Worm (Caenorhabditis elegans) whole organism, L1 larva: ENCODE measurements around the gene F01G12.18.

Source experiments
- Y116A8C.19 ChIP-seq: sonication (generic microtip); optimal IDR thresholded peaks from 2 replicates; lab custom pipeline; 2016; ENCODE audit warnings: missing compliant biosample characterization, missing genetic modification characterization, borderline replicate concordance
- efl-3 ChIP-seq: fragments of 200-800 bp; sonication (Bioruptor generic); optimal IDR thresholded peaks from 2 replicates; lab custom pipeline; 2018; ENCODE audit warnings: mild to moderate bottlenecking, missing genetic modification characterization, missing compliant biosample characterization
- elt-2 ChIP-seq: sonication (generic microtip); optimal IDR thresholded peaks from 2 replicates; lab custom pipeline; 2016; ENCODE audit warnings: missing genetic modification characterization, mild to moderate bottlenecking, inconsistent platforms, missing compliant biosample characterization, missing genetic modification reagents
- hlh-17 ChIP-seq: fragments of 200-800 bp; sonication (Bioruptor generic); optimal IDR thresholded peaks from 2 replicates; lab custom pipeline; 2018; ENCODE audit warnings: missing genetic modification characterization, mild to moderate bottlenecking, missing compliant biosample characterization, moderate library complexity, borderline replicate concordance
- lin-13 ChIP-seq: fragments of 150-350 bp; optimal IDR thresholded peaks from 2 replicates; lab custom pipeline; 2014; ENCODE audit warnings: missing biosample characterization, missing genetic modification reagents, missing genetic modification characterization
- mef-2 ChIP-seq: fragments of 150-350 bp; optimal IDR thresholded peaks from 2 replicates; lab custom pipeline; 2014; ENCODE audit warnings: missing biosample characterization, missing genetic modification characterization
- nhr-11 ChIP-seq: fragments of 150-350 bp; optimal IDR thresholded peaks from 2 replicates; lab custom pipeline; 2014; ENCODE audit warnings: missing biosample characterization, missing genetic modification characterization
- nhr-20 ChIP-seq: sonication (generic microtip); optimal IDR thresholded peaks from 2 replicates; lab custom pipeline; 2016; ENCODE audit warnings: mild to moderate bottlenecking, missing genetic modification characterization, missing compliant biosample characterization
- nhr-90 ChIP-seq: sonication (generic microtip); optimal IDR thresholded peaks from 2 replicates; lab custom pipeline; 2016; ENCODE audit warnings: mild to moderate bottlenecking, missing genetic modification characterization, missing compliant biosample characterization; ENCODE audit not compliant: poor library complexity
- tlp-1 ChIP-seq: fragments of 150-350 bp; optimal IDR thresholded peaks from 2 replicates; lab custom pipeline; 2014; ENCODE audit warnings: missing biosample characterization, missing genetic modification characterization

Gene F01G12.18

ce11 chrX:16349019-16349418 is 49.3 kb downstream of the F01G12.18 start (continued):
- TF ChIP-seq nhr-20 (tag; lab: Kevin White, UChicago) (peak; percentile 75), tlp-1 (no peak), Y116A8C.19 (tag; lab: Kevin White, UChicago) (no peak), mef-2 (tag; lab: Kevin White, UChicago) (no peak), hlh-17 (no peak), efl-3 (GFP tag; lab: Kevin White, UChicago) (no peak), lin-13 (GFP tag; lab: Kevin White, UChicago) (no peak), elt-2 (tag; lab: Kevin White, UChicago) (peak; percentile 93), nhr-11 (tag; lab: Kevin White, UChicago) (no peak), nhr-90 (tag; lab: Kevin White, UChicago) (peak; percentile 54)
